Worm (Caenorhabditis elegans) whole organism, midembryonic: ENCODE data around the gene F48E8.3.

ENCODE experiments used
- T22C8.4 ChIP-seq: fragments of 200-800 bp; sonication (Bioruptor generic); IDR thresholded peaks from 2 replicates; pipeline ENCODE4 v1.3.6; 2022; ENCODE audit warnings: missing genetic modification characterization, missing compliant biosample characterization
- klf-2 ChIP-seq: fragments of 200-800 bp; sonication (Bioruptor generic); conservative IDR thresholded peaks from 2 replicates; pipeline ENCODE4 v1.3.6; 2022; ENCODE audit warnings: missing genetic modification reagents, missing genetic modification characterization, missing compliant biosample characterization
- tab-1 ChIP-seq: fragments of 200-800 bp; sonication (Bioruptor generic); IDR thresholded peaks from 2 replicates; pipeline ENCODE4 v1.3.6; 2022; ENCODE audit warnings: missing genetic modification characterization, missing compliant biosample characterization
- ztf-29 ChIP-seq: fragments of 200-800 bp; sonication (Bioruptor generic); IDR thresholded peaks from 2 replicates; pipeline ENCODE4 v1.3.6; 2022; ENCODE audit warnings: missing genetic modification reagents, missing genetic modification characterization, missing compliant biosample characterization

DNA sequence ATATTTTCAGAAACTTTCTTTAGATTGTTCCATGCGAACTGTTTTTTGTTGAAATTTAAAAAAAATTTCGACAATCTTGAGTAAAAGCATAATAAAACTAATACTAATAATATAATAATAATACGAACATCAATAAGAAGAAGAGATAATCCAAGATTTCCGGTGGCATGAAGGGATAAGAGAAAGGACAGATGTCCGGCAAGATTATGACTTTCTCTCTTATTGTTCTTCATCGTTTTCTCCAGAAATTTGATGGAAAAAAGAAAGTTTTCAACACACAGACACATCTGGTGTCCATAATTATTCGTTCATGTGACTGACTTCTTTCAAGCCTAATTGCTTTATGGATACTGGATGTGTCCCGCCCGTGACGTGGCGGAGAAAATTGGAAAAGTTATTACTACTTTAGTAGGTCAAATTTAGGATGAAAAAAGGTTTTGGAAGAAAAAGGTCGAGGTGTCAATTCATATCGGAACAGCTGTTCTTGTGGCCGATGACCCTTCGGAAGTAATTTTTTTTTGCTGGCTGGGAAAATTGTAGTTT is 38.5 kb upstream of the F48E8.3 start:
- TF ChIP-seq ztf-29 (GFP tag; lab: Robert Waterston, UW) (no peak), tab-1 (GFP tag; lab: Robert Waterston, UW) (no peak), klf-2 (GFP tag; lab: Robert Waterston, UW) (no peak), T22C8.4 (GFP tag; lab: Robert Waterston, UW) (no peak)
